Fruit fly (Drosophila melanogaster) whole organism, embryonic: ENCODE measurements around the gene wwk.

Experiments
- Abd-B ChIP-seq: fragments of 200-800 bp; sonication (Bioruptor generic); optimal IDR thresholded peaks from 2 replicates; lab custom pipeline; 2018; ENCODE audit warnings: missing biosample characterization, mild to moderate bottlenecking, missing genetic modification characterization, moderate library complexity
- CG2129 ChIP-seq: fragments of 200-800 bp; sonication (Bioruptor generic); IDR thresholded peaks from 2 replicates; pipeline ENCODE4 v1.3.6; 2022; ENCODE audit warnings: missing biosample characterization, missing genetic modification characterization; ENCODE audit not compliant: partially characterized antibody
- Hr78 ChIP-seq, 2 experiments: fragments of 200-800 bp in 1 of 2; fragments of >200 bp in 1 of 2; sonication (Bioruptor generic) in 1 of 2; optimal IDR thresholded peaks; 2 replicates each; lab custom pipeline; 2017 to 2019; ENCODE audit warnings: missing biosample characterization in 2 of 2, missing genetic modification characterization in 2 of 2, mild to moderate bottlenecking in 1 of 2, moderate library complexity in 1 of 2
- ap ChIP-seq: fragments of 200-800 bp; sonication (Bioruptor generic); IDR thresholded peaks from 2 replicates; pipeline ENCODE4 v1.3.6; 2022; ENCODE audit warnings: missing biosample characterization, missing genetic modification characterization
- dm ChIP-seq: fragments of 200-800 bp; sonication (Bioruptor generic); optimal IDR thresholded peaks from 3 replicates; lab custom pipeline; 2016; ENCODE audit warnings: missing biosample characterization, missing genetic modification characterization
- pan ChIP-seq, 4 experiments: fragments of >200 bp in 3 of 4; fragments of 200-800 bp in 1 of 4; sonication (Bioruptor generic) in 1 of 4; optimal IDR thresholded peaks in 3 of 4; IDR thresholded peaks in 1 of 4; 2 replicates each; pipeline versions ENCODE4 v1.3.6 to Lab custom; 2017 to 2022; ENCODE audit warnings: missing biosample characterization in 2 of 4, missing genetic modification characterization in 2 of 4, mixed read lengths in 1 of 4
- pnt ChIP-seq: fragments of 200-800 bp; sonication (Bioruptor generic); optimal IDR thresholded peaks from 3 replicates; lab custom pipeline; 2016; ENCODE audit warnings: missing biosample characterization, missing genetic modification characterization
- slp2 ChIP-seq: fragments of 200-800 bp; sonication (Bioruptor generic); optimal IDR thresholded peaks from 2 replicates; lab custom pipeline; 2016; ENCODE audit warnings: missing biosample characterization, missing genetic modification characterization

dm6 chr2L:15067832-15068231, 6.7 kb upstream of the wwk start:
- TF ChIP-seq CG2129 (GFP tag; lab: Robert Waterston, UW) (peak; percentile 36; the same call in 1 of the 2 replicates), Abd-B (GFP tag; lab: Kevin White, UChicago) (peak; percentile 30), pnt (GFP tag; lab: Kevin White, UChicago) (no peak), ap (no peak), slp2 (GFP tag; lab: Kevin White, UChicago) (no peak), dm (GFP tag; lab: Kevin White, UChicago) (peak; percentile 100), pan (optimal IDR thresholded peaks at IDR 0.05; lab: Kevin White, UChicago) (no peak), pan (GFP tag; optimal IDR thresholded peaks at IDR 0.05 in 1 of 2, IDR thresholded peaks at IDR 0.05 in 1 of 2) (no peak), Hr78 (GFP tag; optimal IDR thresholded peaks at IDR 0.05; lab: Kevin White, UChicago) (no peak)
